Worm (Caenorhabditis elegans) whole organism, L1 larva: ENCODE results near the gene C25F6.6.
A peak's percentile ranks its signal among the peaks of the same experiment; 100 is the strongest.

Experiments
- C04F5.9 ChIP-seq: sonication (generic microtip); optimal IDR thresholded peaks from 2 replicates; lab custom pipeline; 2016; ENCODE audit warnings: missing genetic modification characterization, missing compliant biosample characterization
- C16A3.4 ChIP-seq: fragments of 150-350 bp; optimal IDR thresholded peaks from 2 replicates; lab custom pipeline; 2014; ENCODE audit warnings: missing biosample characterization, missing genetic modification characterization
- aha-1 ChIP-seq: fragments of 150-350 bp; optimal IDR thresholded peaks from 2 replicates; lab custom pipeline; 2014; ENCODE audit warnings: missing biosample characterization, missing genetic modification characterization
- alr-1 ChIP-seq: fragments of 200-800 bp; sonication (Bioruptor generic); optimal IDR thresholded peaks from 2 replicates; lab custom pipeline; 2018; ENCODE audit warnings: borderline replicate concordance, mild to moderate bottlenecking, missing genetic modification characterization, missing compliant biosample characterization
- ama-1 ChIP-seq: fragments of 150-350 bp; optimal IDR thresholded peaks from 2 replicates; lab custom pipeline; 2014
- blmp-1 ChIP-seq: fragments of 150-350 bp; optimal IDR thresholded peaks from 2 replicates; lab custom pipeline; 2014; ENCODE audit warnings: missing biosample characterization, missing genetic modification characterization
- ces-1 ChIP-seq: fragments of 150-350 bp; optimal IDR thresholded peaks from 2 replicates; lab custom pipeline; 2014; ENCODE audit warnings: missing biosample characterization, missing genetic modification reagents, missing genetic modification characterization
- efl-1 ChIP-seq, 4 experiments: fragments of 150-350 bp; optimal IDR thresholded peaks in 3 of 4; peaks in 1 of 4; 1 replicate in 1 of 4; 2 replicates in 3 of 4; lab custom pipeline; 2014; ENCODE audit warnings: missing biosample characterization in 2 of 4, missing genetic modification characterization in 2 of 4, missing genetic modification reagents in 2 of 4
- efl-3 ChIP-seq: fragments of 200-800 bp; sonication (Bioruptor generic); optimal IDR thresholded peaks from 2 replicates; lab custom pipeline; 2018; ENCODE audit warnings: mild to moderate bottlenecking, missing genetic modification characterization, missing compliant biosample characterization
- elt-2 ChIP-seq: sonication (generic microtip); optimal IDR thresholded peaks from 2 replicates; lab custom pipeline; 2016; ENCODE audit warnings: missing genetic modification characterization, mild to moderate bottlenecking, inconsistent platforms, missing compliant biosample characterization, missing genetic modification reagents
- fkh-10 ChIP-seq: sonication (generic microtip); optimal IDR thresholded peaks from 2 replicates; lab custom pipeline; 2017; ENCODE audit warnings: missing biosample characterization, missing genetic modification reagents, missing genetic modification characterization
- hlh-17 ChIP-seq: fragments of 200-800 bp; sonication (Bioruptor generic); optimal IDR thresholded peaks from 2 replicates; lab custom pipeline; 2018; ENCODE audit warnings: missing genetic modification characterization, mild to moderate bottlenecking, missing compliant biosample characterization, moderate library complexity, borderline replicate concordance
- hlh-4 ChIP-seq: sonication (generic microtip); optimal IDR thresholded peaks from 2 replicates; lab custom pipeline; 2016; ENCODE audit warnings: mild to moderate bottlenecking, missing genetic modification characterization, missing compliant biosample characterization
- irx-1 ChIP-seq: sonication (generic microtip); optimal IDR thresholded peaks from 2 replicates; lab custom pipeline; 2016; ENCODE audit warnings: missing genetic modification characterization, missing compliant biosample characterization
- lin-14 ChIP-seq: fragments of 200-800 bp; sonication (Bioruptor generic); optimal IDR thresholded peaks from 2 replicates; lab custom pipeline; 2018; ENCODE audit warnings: mild to moderate bottlenecking, missing genetic modification characterization, moderate library complexity, missing compliant biosample characterization
- lin-35 ChIP-seq, 2 experiments: fragments of 150-350 bp; optimal IDR thresholded peaks; 2 replicates each; lab custom pipeline; 2014; ENCODE audit warnings: missing biosample characterization in 2 of 2, missing genetic modification characterization in 2 of 2, missing genetic modification reagents in 2 of 2
- lsy-2 ChIP-seq, 2 experiments: fragments of 150-350 bp; optimal IDR thresholded peaks; 2 replicates each; lab custom pipeline; 2014; ENCODE audit warnings: missing biosample characterization in 2 of 2, missing genetic modification characterization in 2 of 2
- mab-9 ChIP-seq: fragments of 200-800 bp; sonication (Bioruptor generic); IDR thresholded peaks from 2 replicates; pipeline ENCODE4 v1.3.6; 2022; ENCODE audit warnings: missing genetic modification reagents, missing genetic modification characterization, missing compliant biosample characterization
- mdl-1 ChIP-seq, 2 experiments: fragments of 150-350 bp; optimal IDR thresholded peaks; 2 replicates each; lab custom pipeline; 2014 to 2017; ENCODE audit warnings: missing biosample characterization in 2 of 2, missing genetic modification characterization in 2 of 2, inconsistent platforms in 1 of 2
- mef-2 ChIP-seq: fragments of 150-350 bp; optimal IDR thresholded peaks from 2 replicates; lab custom pipeline; 2014; ENCODE audit warnings: missing biosample characterization, missing genetic modification characterization
- mep-1 ChIP-seq: fragments of 150-350 bp; optimal IDR thresholded peaks from 2 replicates; lab custom pipeline; 2014; ENCODE audit warnings: missing biosample characterization, missing genetic modification characterization
- nhr-20 ChIP-seq: sonication (generic microtip); optimal IDR thresholded peaks from 2 replicates; lab custom pipeline; 2016; ENCODE audit warnings: mild to moderate bottlenecking, missing genetic modification characterization, missing compliant biosample characterization
- nhr-84 ChIP-seq: sonication (generic microtip); optimal IDR thresholded peaks from 2 replicates; lab custom pipeline; 2017; ENCODE audit warnings: missing biosample characterization, missing genetic modification characterization
- nhr-85 ChIP-seq: sonication (generic microtip); peaks from one replicate; lab custom pipeline; 2016; ENCODE audit warnings: missing genetic modification characterization, inconsistent platforms, missing compliant biosample characterization
- pax-3 ChIP-seq: fragments of 200-800 bp; sonication (Bioruptor generic); optimal IDR thresholded peaks from 2 replicates; lab custom pipeline; 2018; ENCODE audit warnings: mild to moderate bottlenecking, missing genetic modification characterization, moderate library complexity, missing compliant biosample characterization
- sup-37 ChIP-seq: fragments of 200-800 bp; sonication (Bioruptor generic); optimal IDR thresholded peaks from 2 replicates; lab custom pipeline; 2018; ENCODE audit warnings: mild to moderate bottlenecking, missing genetic modification characterization, missing compliant biosample characterization
- unc-130 ChIP-seq: fragments of 150-350 bp; optimal IDR thresholded peaks from 2 replicates; lab custom pipeline; 2017; ENCODE audit warnings: missing biosample characterization, missing genetic modification characterization, inconsistent platforms
- unc-62 ChIP-seq: fragments of 150-350 bp; optimal IDR thresholded peaks from 2 replicates; lab custom pipeline; 2014; ENCODE audit warnings: missing biosample characterization, missing genetic modification reagents, missing genetic modification characterization
- zag-1 ChIP-seq: fragments of 150-350 bp; optimal IDR thresholded peaks from 2 replicates; lab custom pipeline; 2014; ENCODE audit warnings: missing biosample characterization, missing genetic modification characterization
- zip-4 ChIP-seq: fragments of 200-800 bp; sonication (Bioruptor generic); optimal IDR thresholded peaks from 2 replicates; lab custom pipeline; 2018; ENCODE audit warnings: mild to moderate bottlenecking, missing genetic modification characterization, moderate library complexity, missing compliant biosample characterization
- ztf-4 ChIP-seq: fragments of 150-350 bp; optimal IDR thresholded peaks from 2 replicates; lab custom pipeline; 2014; ENCODE audit warnings: missing biosample characterization, missing genetic modification characterization

C25F6.6 gene

DNA sequence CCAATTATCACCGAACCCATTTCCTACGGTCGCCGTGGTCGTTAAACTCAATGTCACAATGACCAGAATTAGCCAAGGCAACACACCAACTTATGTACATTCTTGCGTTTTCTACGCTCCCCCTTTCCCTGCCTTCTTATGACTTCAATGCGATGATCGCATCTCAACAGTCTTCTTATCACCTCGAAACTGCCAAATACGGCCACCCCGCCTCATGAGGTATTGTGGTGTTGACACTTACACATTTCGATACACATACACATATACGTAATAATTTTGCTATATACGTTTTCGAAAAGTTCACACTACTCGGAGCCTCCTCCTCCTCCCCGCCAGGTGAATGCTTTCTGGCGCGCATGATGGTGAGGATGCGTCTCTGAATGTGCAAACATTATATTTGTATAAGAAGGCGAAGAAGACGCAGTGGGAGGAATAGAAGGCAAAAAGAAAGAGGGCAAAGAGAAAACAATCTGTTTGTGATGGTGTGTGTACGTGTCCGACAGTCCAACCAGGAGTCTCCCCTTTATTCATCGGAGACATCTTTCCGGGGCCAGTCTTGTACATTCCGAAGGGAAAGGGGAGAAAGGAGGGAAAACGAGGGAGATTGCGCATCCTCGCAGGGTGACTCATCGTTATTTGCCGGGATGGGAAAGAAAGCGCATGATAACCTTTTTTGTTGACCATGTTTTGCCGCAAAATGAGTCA is 29.4 kb upstream of the C25F6.6 start (continued):
- TF ChIP-seq C04F5.9 (tag; lab: Kevin White, UChicago) (no peak), alr-1 (tag; lab: Kevin White, UChicago) (no peak), unc-62 (GFP tag; lab: Kevin White, UChicago) (no peak), ztf-4 (tag; lab: Kevin White, UChicago) (no peak), irx-1 (no peak), ces-1 (GFP tag; lab: Kevin White, UChicago) (no peak), ama-1 (lab: Kevin White, UChicago) (no peak), mdl-1 (tag; optimal IDR thresholded peaks at IDR 0.05; lab: Kevin White, UChicago) (no peak), C16A3.4 (peak; percentile 40), mep-1 (tag; lab: Kevin White, UChicago) (peak; percentile 46), zip-4 (GFP tag; lab: Kevin White, UChicago) (no peak), sup-37 (GFP tag; lab: Kevin White, UChicago) (no peak), mef-2 (tag; lab: Kevin White, UChicago) (no peak), efl-1 (optimal IDR thresholded peaks at IDR 0.05; lab: Kevin White, UChicago) (no peak), efl-1 (GFP tag; optimal IDR thresholded peaks at IDR 0.05 in 1 of 2; lab: Kevin White, UChicago) (no peak), nhr-84 (tag; lab: Kevin White, UChicago) (no peak), fkh-10 (GFP tag; lab: Kevin White, UChicago) (no peak), lin-35 (GFP tag; optimal IDR thresholded peaks at IDR 0.05; lab: Kevin White, UChicago) (peak in 1 of 2 experiments; percentile 60), lin-14 (GFP tag; lab: Kevin White, UChicago) (peak; percentile 34), mab-9 (GFP tag; lab: Robert Waterston, UW) (no peak), nhr-20 (tag; lab: Kevin White, UChicago) (peak; percentile 36)

DNA sequence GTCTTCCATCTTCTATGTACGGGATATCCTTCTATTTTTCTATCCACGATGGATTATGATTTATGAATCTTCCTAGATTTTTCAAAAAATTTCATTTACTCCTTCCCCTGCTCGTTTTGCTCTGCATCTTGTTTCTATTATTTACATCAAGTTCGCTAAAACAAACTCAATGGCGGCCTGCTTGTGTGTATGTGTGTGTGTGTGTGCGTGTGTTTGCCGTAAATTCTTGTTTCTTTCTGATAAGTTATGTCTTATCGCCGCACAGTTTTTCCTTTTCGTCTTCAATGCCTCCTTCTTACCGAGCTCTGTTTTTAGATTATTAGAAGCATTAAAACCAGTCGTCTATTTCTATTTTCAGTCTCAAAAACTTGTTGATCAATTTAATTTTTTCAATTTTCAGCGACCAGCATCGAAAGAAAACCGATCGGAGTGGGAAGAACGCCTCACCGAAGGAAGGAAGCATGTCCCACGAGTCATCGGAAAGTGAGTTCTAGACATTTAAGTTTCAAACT is 28.7 kb upstream of the C25F6.6 start, which contains the start of gene dlg-1:
Gene dlg-1 (plus strand): TSS at position 401 of the 512 bp plus-strand sequence.
- no peak for TF ChIP-seq C04F5.9 (tag; lab: Kevin White, UChicago)
- TF ChIP-seq efl-1 (optimal IDR thresholded peaks at IDR 0.05; lab: Kevin White, UChicago), result no peak
- peak in 1 of 2 experiments; percentile 7 for TF ChIP-seq efl-1 (GFP tag; optimal IDR thresholded peaks at IDR 0.05 in 1 of 2; lab: Kevin White, UChicago)
- TF ChIP-seq mdl-1 (tag; optimal IDR thresholded peaks at IDR 0.05; lab: Kevin White, UChicago), result peak in 1 of 2 experiments; percentile 8

DNA sequence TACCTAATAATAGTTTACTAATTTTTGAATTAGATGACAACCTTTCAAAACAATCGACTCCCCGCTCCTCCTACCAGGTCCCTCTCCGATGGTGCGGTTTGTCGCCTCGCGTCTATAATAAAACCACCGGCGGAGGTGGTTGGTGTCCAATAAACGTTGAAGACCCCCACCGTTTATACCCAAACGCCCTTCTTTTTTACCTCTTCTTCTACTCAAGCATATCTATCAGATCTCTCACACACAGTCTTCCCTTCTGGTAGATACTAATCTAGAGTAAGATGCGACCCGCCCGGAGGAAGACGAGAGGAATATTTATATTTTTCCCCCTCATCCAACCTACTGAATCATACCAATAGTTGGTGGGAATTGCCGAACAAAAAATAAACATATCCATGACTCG is 28.3 kb upstream of the C25F6.6 start:
- TF ChIP-seq efl-1 (optimal IDR thresholded peaks at IDR 0.05; lab: Kevin White, UChicago) (no peak), efl-1 (GFP tag; optimal IDR thresholded peaks at IDR 0.05 in 1 of 2; lab: Kevin White, UChicago) (peak in 1 of 2 experiments; percentile 77), elt-2 (tag; lab: Kevin White, UChicago) (no peak), nhr-20 (tag; lab: Kevin White, UChicago) (peak; percentile 0), lin-14 (GFP tag; lab: Kevin White, UChicago) (peak; percentile 6), lsy-2 (tag; optimal IDR thresholded peaks at IDR 0.05; lab: Kevin White, UChicago) (peak in 1 of 2 experiments; percentile 6), nhr-85 (peak; percentile 72), blmp-1 (peak; percentile 1), lin-35 (GFP tag; optimal IDR thresholded peaks at IDR 0.05; lab: Kevin White, UChicago) (no peak)

DNA sequence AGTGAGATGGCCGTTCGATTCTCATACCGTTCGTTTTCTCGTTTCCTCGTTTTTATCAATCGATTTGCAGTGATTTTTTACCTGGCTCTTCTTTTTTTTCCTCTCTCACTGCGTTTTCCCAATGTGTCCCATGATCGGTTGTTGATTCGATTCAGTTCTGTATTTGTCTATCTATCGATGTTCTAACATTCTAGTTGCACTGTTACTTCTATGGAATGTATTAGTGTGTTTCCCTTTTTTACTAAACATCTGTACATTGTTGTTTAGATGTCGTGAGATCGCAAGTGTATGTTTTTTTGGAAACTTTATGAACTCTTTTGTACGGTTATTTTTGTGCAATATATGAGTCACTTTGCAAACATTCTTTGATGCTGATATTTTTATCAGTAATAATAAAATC is 27.0 kb upstream of the C25F6.6 start:
- no peak for TF ChIP-seq zag-1 (tag; lab: Kevin White, UChicago)
- no peak for TF ChIP-seq pax-3 (tag; lab: Kevin White, UChicago)
- no peak for TF ChIP-seq efl-3
- no peak for TF ChIP-seq unc-130
- TF ChIP-seq, all 84 proteins: peak for 0

DNA sequence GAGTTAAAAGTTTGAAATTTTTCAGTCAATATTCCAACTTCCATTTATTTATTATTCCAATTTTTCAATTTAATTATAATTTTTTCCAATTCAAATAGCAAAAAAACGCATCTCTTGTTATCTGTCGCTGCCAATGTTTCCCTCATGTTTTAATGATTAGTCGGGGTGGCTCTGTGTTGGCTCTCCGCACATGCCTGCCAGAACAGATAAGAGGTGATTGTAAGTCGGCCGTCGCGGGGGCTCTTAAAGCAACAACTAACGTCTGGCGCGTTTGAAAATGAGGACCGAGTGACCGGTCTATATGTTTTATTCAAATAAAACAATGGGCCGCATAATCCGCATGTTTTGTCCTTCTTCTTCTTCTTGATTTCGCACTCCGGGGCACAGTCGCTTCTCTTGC is 25.7 kb upstream of the C25F6.6 start:
- peak; percentile 47 for TF ChIP-seq elt-2 (tag; lab: Kevin White, UChicago)
- peak in 1 of 2 experiments; percentile 5 for TF ChIP-seq mdl-1 (tag; optimal IDR thresholded peaks at IDR 0.05; lab: Kevin White, UChicago)
- no peak for TF ChIP-seq hlh-17 (GFP tag; lab: Kevin White, UChicago)
- TF ChIP-seq hlh-4 (tag; lab: Kevin White, UChicago), result no peak
- no peak for TF ChIP-seq aha-1 (tag; lab: Kevin White, UChicago)
- no peak for TF ChIP-seq lin-35 (GFP tag; optimal IDR thresholded peaks at IDR 0.05; lab: Kevin White, UChicago)
- TF ChIP-seq nhr-84 (tag; lab: Kevin White, UChicago), result no peak
